Fruit fly (Drosophila melanogaster) whole organism, prepupa: ENCODE measurements around the gene CG17650.

Experiments
- CG32006 ChIP-seq: fragments of 200-800 bp; sonication (Bioruptor generic); optimal IDR thresholded peaks from 3 replicates; lab custom pipeline; 2017; ENCODE audit warnings: missing biosample characterization, mild to moderate bottlenecking, missing genetic modification characterization
- CG3919 ChIP-seq: fragments of 200-800 bp; sonication (Bioruptor generic); optimal IDR thresholded peaks from 3 replicates; lab custom pipeline; 2016; ENCODE audit warnings: missing biosample characterization, missing genetic modification characterization
- Gug ChIP-seq: fragments of 200-800 bp; sonication (Bioruptor generic); IDR thresholded peaks from 2 replicates; pipeline ENCODE4 v1.3.6; 2022; ENCODE audit warnings: missing biosample characterization, missing genetic modification characterization

- TF ChIP-seq Gug (no peak), CG32006 (GFP tag; lab: Kevin White, UChicago) (no peak), CG3919 (no peak)
Measured at dm6 chr2L:1720846-1721506, 37.9 kb downstream of the CG17650 start.
